Worm (Caenorhabditis elegans): ENCODE results near the gene dmd-3.
A peak's percentile ranks its signal among the peaks of the same experiment; 100 is the strongest.

dmd-3 gene

ce11 chrV:19610118-19610707 lies 44.8 kb downstream of the dmd-3 start (continued):
- TF ChIP-seq ztf-26 (tag; optimal IDR thresholded peaks at IDR 0.05) (no peak), zim-3 (tag; optimal IDR thresholded peaks at IDR 0.05) (no peak), K11D2.4 (GFP tag; IDR thresholded peaks at IDR 0.05) (no peak), egrh-3 (GFP tag; IDR thresholded peaks at IDR 0.05) (peak; percentile 91), somi-1 (GFP tag; optimal IDR thresholded peaks at IDR 0.05) (no peak), Y56A3A.18 (GFP tag; IDR thresholded peaks at IDR 0.05) (no peak), B0019.2 (GFP tag; conservative IDR thresholded peaks at IDR 0.05) (0 out of 2 replicates have a peak, but pooled peaks have one; percentile 4), nhr-179 (tag; optimal IDR thresholded peaks at IDR 0.05) (no peak), him-1 (tag; optimal IDR thresholded peaks at IDR 0.05) (no peak), mes-4 (tag; optimal IDR thresholded peaks at IDR 0.05) (no peak), snpc-3.4 (tag; optimal IDR thresholded peaks at IDR 0.05) (no peak), xnd-1 (tag; optimal IDR thresholded peaks at IDR 0.05) (no peak), die-1 (tag; optimal IDR thresholded peaks at IDR 0.05) (no peak), dox-1 (GFP tag; IDR thresholded peaks at IDR 0.05) (no peak), hmg-1.2 (GFP tag; IDR thresholded peaks at IDR 0.05) (no peak), ceh-27 (GFP tag; optimal IDR thresholded peaks at IDR 0.05) (no peak), ztf-6 (GFP tag; IDR thresholded peaks at IDR 0.05) (no peak), F23B12.7 (tag; optimal IDR thresholded peaks at IDR 0.05; ENCODE audit: insufficient read depth) (no peak), nfyb-1 (GFP tag; IDR thresholded peaks at IDR 0.05) (peak; percentile 62; the same call in 1 of the 2 replicates), unc-130 (GFP tag; optimal IDR thresholded peaks at IDR 0.05) (no peak), sdz-38 (tag; optimal IDR thresholded peaks at IDR 0.05) (no peak), lir-1 (GFP tag; conservative IDR thresholded peaks at IDR 0.05) (no peak), ceh-79 (tag; optimal IDR thresholded peaks at IDR 0.05) (peak; percentile 22), tbp1 (GFP tag; optimal IDR thresholded peaks at IDR 0.05) (no peak), egl-44 (GFP tag; IDR thresholded peaks at IDR 0.05) (no peak)

ce11 chrV:19609194-19609593 lies 45.9 kb downstream of the dmd-3 start, which contains the start of gene grsp-1:
Gene grsp-1, plus strand, starts transcription at chrV:19609494.
- TF ChIP-seq mxl-1 (tag; optimal IDR thresholded peaks at IDR 0.05) = no peak
- TF ChIP-seq ceh-79 (tag; optimal IDR thresholded peaks at IDR 0.05) = no peak
- TF ChIP-seq lin-26 (GFP tag; IDR thresholded peaks at IDR 0.05) = no peak
- no peak for TF ChIP-seq Y67H2A.10 (GFP tag; conservative IDR thresholded peaks at IDR 0.05)
- TF ChIP-seq F49E8.2 (tag; optimal IDR thresholded peaks at IDR 0.05; ENCODE audit: insufficient read depth) = no peak
- no peak for TF ChIP-seq dox-1 (GFP tag; IDR thresholded peaks at IDR 0.05)
- TF ChIP-seq zim-3 (tag; optimal IDR thresholded peaks at IDR 0.05) = no peak
- TF ChIP-seq ztf-22 (GFP tag; optimal IDR thresholded peaks at IDR 0.05) = no peak
- TF ChIP-seq ccch-3 (GFP tag; optimal IDR thresholded peaks at IDR 0.05) = no peak
- TF ChIP-seq ztf-26 (tag; optimal IDR thresholded peaks at IDR 0.05) = no peak
- TF ChIP-seq snpc-4 (GFP tag; optimal IDR thresholded peaks at IDR 0.05) = no peak
- no peak for TF ChIP-seq snpc-4 (tag; optimal IDR thresholded peaks at IDR 0.05)
- no peak for TF ChIP-seq nfya-2 (GFP tag; IDR thresholded peaks at IDR 0.05)
- TF ChIP-seq unc-130 (GFP tag; optimal IDR thresholded peaks at IDR 0.05) = no peak
- TF ChIP-seq ztf-3 (GFP tag; optimal IDR thresholded peaks at IDR 0.05) = no peak
- TF ChIP-seq aptf-3 (GFP tag; IDR thresholded peaks at IDR 0.05) = no peak
- no peak for TF ChIP-seq C17E4.6 (GFP tag; IDR thresholded peaks at IDR 0.05)

- peak; percentile 13 for TF ChIP-seq atf-7 (tag; optimal IDR thresholded peaks at IDR 0.05)
- TF ChIP-seq cebp-2 (GFP tag; IDR thresholded peaks at IDR 0.05) = no peak
- TF ChIP-seq ceh-79 (tag; optimal IDR thresholded peaks at IDR 0.05) = no peak
These were observed 46.4 kb downstream of the dmd-3 start for ce11 chrV:19608665-19609064.

All from whole organism, young adult.